Worm (Caenorhabditis elegans): ENCODE measurements around the gene slc-17.1.

Gene slc-17.1

DNA sequence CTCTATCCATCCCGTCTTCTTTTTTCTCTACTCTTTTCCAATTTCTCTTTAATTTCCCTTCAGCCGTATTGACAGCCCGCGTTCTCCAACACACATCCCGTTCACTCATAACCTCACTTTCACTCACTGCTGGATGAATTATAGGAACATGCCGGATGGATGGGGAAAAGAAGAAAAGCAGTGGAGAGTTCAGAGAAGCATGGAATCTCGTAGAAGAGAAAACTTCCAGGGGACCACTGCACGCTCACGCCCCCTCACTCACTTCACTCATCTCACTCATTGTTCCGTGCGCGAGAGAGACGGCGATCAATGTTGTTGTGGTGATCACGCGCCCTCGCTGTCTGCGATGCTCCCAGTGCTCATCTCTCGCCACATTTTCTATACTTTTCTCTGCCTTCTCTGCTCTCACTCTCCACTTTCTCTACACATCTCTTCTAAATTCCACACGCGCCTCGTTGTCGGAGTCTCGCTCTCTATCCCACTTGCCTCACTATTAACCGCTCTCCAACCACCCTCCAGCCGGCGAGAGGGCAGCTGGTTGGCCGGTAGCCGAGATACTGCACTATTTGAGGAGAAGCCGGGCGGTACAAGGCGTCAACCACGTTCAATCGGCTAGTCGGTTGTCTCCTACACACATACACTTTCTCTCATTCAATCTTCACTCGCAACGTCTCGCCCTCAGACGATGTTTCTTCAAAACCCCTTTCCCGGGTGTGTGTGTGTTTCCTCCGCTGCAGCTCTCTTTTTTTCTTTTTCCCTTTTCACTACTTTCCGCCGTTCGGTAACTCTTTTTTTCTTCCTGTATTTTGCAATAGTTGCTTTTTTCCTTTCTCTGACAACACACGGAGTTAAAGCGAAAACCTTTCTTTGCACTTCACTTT lies 15.2 kb upstream of the slc-17.1 start (continued):
- TF ChIP-seq nhr-232 (tag; optimal IDR thresholded peaks at IDR 0.05): no peak
- TF ChIP-seq unc-3 (GFP tag; conservative IDR thresholded peaks at IDR 0.05): no peak; the same call in 1 of the 2 replicates
- TF ChIP-seq unc-3 (tag; optimal IDR thresholded peaks at IDR 0.05): peak; percentile 35
- TF ChIP-seq eyg-1 (tag; optimal IDR thresholded peaks at IDR 0.05): peak; percentile 31
- peak; percentile 53 for TF ChIP-seq fax-1 (tag; optimal IDR thresholded peaks at IDR 0.05)
- peak; percentile 89 for TF ChIP-seq ceh-31 (tag; optimal IDR thresholded peaks at IDR 0.05)
- no peak for TF ChIP-seq elt-4 (tag; optimal IDR thresholded peaks at IDR 0.05)
- peak; percentile 76 for TF ChIP-seq ceh-22 (tag; optimal IDR thresholded peaks at IDR 0.05)
- TF ChIP-seq mec-3 (tag; optimal IDR thresholded peaks at IDR 0.05; ENCODE audit: borderline replicate concordance): no peak
- peak; percentile 69 for TF ChIP-seq sox-2 (GFP tag; IDR thresholded peaks at IDR 0.05)
- TF ChIP-seq dmd-4 (tag; optimal IDR thresholded peaks at IDR 0.05; ENCODE audit: borderline replicate concordance): no peak
- peak; percentile 42 for TF ChIP-seq ets-4 (tag; optimal IDR thresholded peaks at IDR 0.05)
- TF ChIP-seq ceh-34 (tag; optimal IDR thresholded peaks at IDR 0.05): peak; percentile 91
- TF ChIP-seq unc-86 (tag; optimal IDR thresholded peaks at IDR 0.05): no peak
- TF ChIP-seq pat-9 (tag; optimal IDR thresholded peaks at IDR 0.05): peak; percentile 2
- TF ChIP-seq ceh-14 (tag; optimal IDR thresholded peaks at IDR 0.05): peak; percentile 85
- TF ChIP-seq tbx-2 (tag; optimal IDR thresholded peaks at IDR 0.05): peak; percentile 57
- no peak for TF ChIP-seq che-1 (tag; optimal IDR thresholded peaks at IDR 0.05)

DNA sequence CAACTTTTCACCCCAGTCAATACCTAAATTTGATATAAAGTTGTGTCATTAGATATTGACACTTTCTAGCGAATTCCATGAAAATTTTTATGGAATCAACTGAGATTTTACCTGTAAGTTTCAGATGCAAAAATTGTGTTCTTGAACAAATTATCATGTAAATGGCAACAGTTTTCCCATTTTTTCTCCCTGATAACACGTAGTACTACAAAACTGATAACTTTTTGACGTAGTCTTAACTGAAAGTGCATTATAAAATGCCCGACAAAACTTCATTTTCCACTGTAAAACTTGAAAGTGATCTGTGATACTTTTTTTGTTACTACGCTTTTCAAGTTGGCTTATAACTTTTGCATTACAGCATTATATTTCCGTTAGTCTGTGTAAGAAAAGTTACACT lies 14.0 kb upstream of the slc-17.1 start:
- no peak for TF ChIP-seq ceh-9 (tag; optimal IDR thresholded peaks at IDR 0.05)
- TF ChIP-seq elt-2 (tag; optimal IDR thresholded peaks at IDR 0.05): peak; percentile 18

DNA sequence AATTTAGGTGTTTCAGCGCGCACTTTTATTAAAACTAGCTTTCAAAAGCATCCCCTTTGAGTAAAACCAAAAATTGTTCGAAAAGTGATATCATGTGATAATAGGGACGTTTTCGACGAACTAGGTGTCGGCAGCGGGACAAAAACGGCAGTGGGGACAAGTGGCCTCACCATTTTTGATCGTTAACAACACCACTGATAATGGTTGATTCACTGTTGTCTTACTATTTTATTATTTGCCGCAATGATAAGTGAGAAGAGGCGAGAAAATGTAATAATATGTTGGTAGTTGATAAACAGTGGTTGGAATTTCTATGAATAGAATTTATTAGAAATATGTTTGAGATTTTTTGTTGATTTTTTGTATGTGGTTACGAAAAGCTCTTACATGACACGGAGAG lies 11.3 kb upstream of the slc-17.1 start:
- TF ChIP-seq nfya-1 (tag; optimal IDR thresholded peaks at IDR 0.05) (no peak), elt-2 (tag; optimal IDR thresholded peaks at IDR 0.05) (peak; percentile 72)

DNA sequence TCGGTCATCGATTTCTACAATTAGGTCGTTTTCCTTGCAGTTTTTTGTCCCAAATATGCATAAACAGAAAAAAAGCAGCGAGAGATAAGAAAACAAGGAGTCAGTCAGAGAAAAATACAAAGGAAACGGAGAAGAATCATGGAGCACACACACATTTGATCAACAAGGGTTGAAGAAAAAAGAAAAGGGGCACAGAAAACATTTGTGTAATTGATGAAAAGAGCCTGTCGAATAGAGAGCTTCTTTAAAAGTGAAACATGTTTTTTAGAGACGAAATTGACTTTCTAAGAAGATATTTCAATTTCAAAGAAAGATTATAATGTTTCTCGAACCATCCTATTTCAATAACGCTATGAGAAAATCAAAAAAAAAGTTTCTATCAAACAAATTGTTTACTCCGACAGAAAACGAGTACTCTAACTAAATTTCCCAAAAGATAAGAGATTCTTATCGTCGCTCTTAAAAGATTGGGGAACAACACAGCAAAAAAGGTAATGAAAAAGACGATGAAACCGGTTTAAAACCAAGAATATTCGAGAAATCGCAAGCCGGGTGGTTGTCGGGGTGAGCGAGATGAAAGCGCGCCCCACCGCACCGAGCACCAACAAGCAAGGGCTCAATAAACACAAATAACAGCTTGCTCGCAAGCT lies 9.9 kb upstream of the slc-17.1 start, which contains the start of gene tps-1:
Gene tps-1 (minus strand): TSS at position 14 of the 650 bp plus-strand sequence.
- TF ChIP-seq elt-2 (tag; optimal IDR thresholded peaks at IDR 0.05) (peak; percentile 3), hlh-15 (tag; optimal IDR thresholded peaks at IDR 0.05) (no peak), T23F11.4 (GFP tag; optimal IDR thresholded peaks at IDR 0.05) (no peak), fkh-10 (GFP tag; optimal IDR thresholded peaks at IDR 0.05) (no peak)

DNA sequence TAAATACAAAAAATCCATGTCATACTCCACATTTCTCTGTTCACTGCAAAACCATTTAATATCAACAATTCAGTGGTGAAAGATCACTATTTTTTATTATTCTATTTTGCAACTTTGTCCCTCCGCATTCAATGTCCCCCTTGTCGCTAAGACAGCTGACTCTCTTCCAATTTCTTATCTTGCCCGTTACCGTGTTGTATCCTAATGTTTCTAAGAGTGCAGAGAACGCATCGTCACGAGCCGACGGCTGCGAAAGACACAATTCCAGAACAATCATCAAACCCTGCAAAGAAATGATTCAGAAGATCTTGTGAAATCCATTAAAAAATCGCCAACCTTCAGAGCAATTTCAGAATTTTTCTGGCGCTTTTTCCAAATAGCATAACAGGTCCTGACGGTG lies 8.2 kb upstream of the slc-17.1 start:
- TF ChIP-seq hlh-13 (GFP tag; optimal IDR thresholded peaks at IDR 0.05) (no peak), gmeb-2 (tag; optimal IDR thresholded peaks at IDR 0.05) (no peak), fkh-10 (GFP tag; optimal IDR thresholded peaks at IDR 0.05) (no peak), tbx-2 (tag; optimal IDR thresholded peaks at IDR 0.05) (no peak), ceh-48 (tag; optimal IDR thresholded peaks at IDR 0.05) (no peak), sdc-2 (tag; optimal IDR thresholded peaks at IDR 0.05) (no peak), elt-2 (tag; optimal IDR thresholded peaks at IDR 0.05) (no peak)

DNA sequence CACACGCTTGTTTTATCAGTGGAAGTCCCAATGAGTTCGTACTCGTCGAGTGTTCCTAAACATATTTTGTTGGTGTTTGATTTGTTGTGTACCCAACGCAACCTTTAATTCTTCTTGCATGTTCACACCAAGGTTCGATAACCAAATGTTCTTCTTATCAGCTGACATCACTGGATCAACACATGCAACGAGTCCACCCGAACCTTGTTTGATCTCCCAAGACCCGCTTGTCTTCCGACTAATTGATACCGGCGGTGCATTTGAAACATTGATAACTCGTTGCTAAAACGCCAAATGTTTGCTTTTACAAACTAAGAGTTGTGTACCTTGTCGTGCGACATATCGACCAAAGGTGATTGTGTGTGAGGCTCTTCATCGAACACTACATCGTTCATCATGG lies 7.0 kb upstream of the slc-17.1 start:
- TF ChIP-seq nhr-11 (tag; optimal IDR thresholded peaks at IDR 0.05) (no peak), elt-2 (tag; optimal IDR thresholded peaks at IDR 0.05) (peak; percentile 73), ceh-45 (GFP tag; IDR thresholded peaks at IDR 0.05) (no peak)
